Worm (Caenorhabditis elegans) whole organism, L2 larva: ENCODE measurements around the gene ceh-87.
"Not testable (repeated sequence)": the region's sequence is repeated elsewhere in the genome, so short reads cannot be mapped to it uniquely, and the experiment has no call there.

ENCODE experiments used
- ama-1 ChIP-seq: fragments of 150-350 bp; optimal IDR thresholded peaks from 2 replicates; lab custom pipeline; 2018; ENCODE audit warnings: inconsistent platforms
- elt-3 ChIP-seq: sonication (generic microtip); optimal IDR thresholded peaks from 2 replicates; lab custom pipeline; 2017; ENCODE audit warnings: missing biosample characterization, missing genetic modification characterization
- lin-13 ChIP-seq: fragments of 150-350 bp; optimal IDR thresholded peaks from 2 replicates; lab custom pipeline; 2014; ENCODE audit warnings: missing biosample characterization, missing genetic modification reagents, missing genetic modification characterization
- lin-39 ChIP-seq: fragments of 150-350 bp; optimal IDR thresholded peaks from 2 replicates; lab custom pipeline; 2014; ENCODE audit warnings: missing biosample characterization, missing genetic modification reagents, missing genetic modification characterization
- nhr-129 ChIP-seq: fragments of 150-350 bp; optimal IDR thresholded peaks from 2 replicates; lab custom pipeline; 2014; ENCODE audit warnings: missing biosample characterization, missing genetic modification characterization
- nhr-25 ChIP-seq: fragments of 150-350 bp; sonication (generic microtip); optimal IDR thresholded peaks from 3 replicates; lab custom pipeline; 2014; ENCODE audit warnings: missing biosample characterization, missing genetic modification characterization
- nhr-6 ChIP-seq: fragments of 150-350 bp; optimal IDR thresholded peaks from 2 replicates; lab custom pipeline; 2014; ENCODE audit warnings: missing biosample characterization, missing genetic modification characterization
- nhr-77 ChIP-seq: fragments of 150-350 bp; optimal IDR thresholded peaks from 2 replicates; lab custom pipeline; 2014; ENCODE audit warnings: missing biosample characterization, missing genetic modification characterization
- unc-39 ChIP-seq: fragments of 150-350 bp; optimal IDR thresholded peaks from 2 replicates; lab custom pipeline; 2014; ENCODE audit warnings: missing biosample characterization, missing genetic modification characterization
- unc-55 ChIP-seq: fragments of 150-350 bp; sonication (generic microtip); optimal IDR thresholded peaks from 3 replicates; lab custom pipeline; 2014; ENCODE audit warnings: missing biosample characterization, missing genetic modification reagents, missing genetic modification characterization
- zag-1 ChIP-seq: fragments of 150-350 bp; optimal IDR thresholded peaks from 2 replicates; lab custom pipeline; 2014; ENCODE audit warnings: missing biosample characterization, missing genetic modification characterization

ce11 chrII:2673534-2673933 lies 10.6 kb downstream of the ceh-87 start, which contains the start of the genes F22E5.20 and F22E5.1:
- TF ChIP-seq lin-13 (GFP tag; lab: Kevin White, UChicago); elt-3; nhr-25 (tag; lab: Kevin White, UChicago); unc-55 (GFP tag; lab: Kevin White, UChicago); lin-39 (tag; lab: Kevin White, UChicago); nhr-77 (tag; lab: Kevin White, UChicago); ama-1 (lab: Kevin White, UChicago); unc-39 (tag; lab: Kevin White, UChicago); zag-1 (tag; lab: Kevin White, UChicago); nhr-6 (tag; lab: Kevin White, UChicago); nhr-129 (tag; lab: Kevin White, UChicago): not testable (repeated sequence)
